Worm (Caenorhabditis elegans) whole organism, L2 larva: ENCODE measurements around the gene ZC132.11.
"Not testable (repeated sequence)": the region's sequence is repeated elsewhere in the genome, so short reads cannot be mapped to it uniquely, and the experiment has no call there.

Experiments used
- F13H6.1 ChIP-seq: sonication (generic microtip); optimal IDR thresholded peaks from 2 replicates; lab custom pipeline; 2016; ENCODE audit warnings: missing genetic modification characterization, missing compliant biosample characterization
- ZK546.5 ChIP-seq: sonication (generic microtip); optimal IDR thresholded peaks from 2 replicates; lab custom pipeline; 2017; ENCODE audit warnings: missing biosample characterization, missing genetic modification characterization
- alr-1 ChIP-seq: fragments of 150-350 bp; optimal IDR thresholded peaks from 2 replicates; lab custom pipeline; 2014; ENCODE audit warnings: missing biosample characterization, missing genetic modification characterization
- aly-2 ChIP-seq: fragments of 150-350 bp; optimal IDR thresholded peaks from 2 replicates; lab custom pipeline; 2014; ENCODE audit warnings: missing biosample characterization, missing genetic modification characterization
- ama-1 ChIP-seq: fragments of 150-350 bp; optimal IDR thresholded peaks from 2 replicates; lab custom pipeline; 2018; ENCODE audit warnings: inconsistent platforms
- blmp-1 ChIP-seq: sonication (generic microtip); optimal IDR thresholded peaks from 2 replicates; lab custom pipeline; 2017; ENCODE audit warnings: missing genetic modification characterization, mild to moderate bottlenecking, missing compliant biosample characterization, antibody characterized with exemption, moderate library complexity; ENCODE audit not compliant: insufficient read depth
- ceh-16 ChIP-seq: fragments of 150-350 bp; optimal IDR thresholded peaks from 2 replicates; lab custom pipeline; 2014; ENCODE audit warnings: missing biosample characterization, missing genetic modification characterization
- dmd-4 ChIP-seq: sonication (generic microtip); optimal IDR thresholded peaks from 2 replicates; lab custom pipeline; 2017; ENCODE audit warnings: missing biosample characterization, missing genetic modification characterization
- elt-1 ChIP-seq: fragments of 150-350 bp; optimal IDR thresholded peaks from 2 replicates; lab custom pipeline; 2014; ENCODE audit warnings: missing biosample characterization, missing genetic modification characterization
- elt-3 ChIP-seq: sonication (generic microtip); optimal IDR thresholded peaks from 2 replicates; lab custom pipeline; 2017; ENCODE audit warnings: missing biosample characterization, missing genetic modification characterization
- lin-11 ChIP-seq: fragments of 150-350 bp; sonication (generic microtip); optimal IDR thresholded peaks from 2 replicates; lab custom pipeline; 2014; ENCODE audit warnings: missing biosample characterization, missing genetic modification characterization, inconsistent platforms, mixed read lengths
- lin-39 ChIP-seq: fragments of 150-350 bp; optimal IDR thresholded peaks from 2 replicates; lab custom pipeline; 2014; ENCODE audit warnings: missing biosample characterization, missing genetic modification reagents, missing genetic modification characterization
- nhr-10 ChIP-seq: sonication (generic microtip); optimal IDR thresholded peaks from 2 replicates; lab custom pipeline; 2017; ENCODE audit warnings: missing biosample characterization, missing genetic modification characterization
- nhr-11 ChIP-seq: fragments of 150-350 bp; optimal IDR thresholded peaks from 2 replicates; lab custom pipeline; 2014; ENCODE audit warnings: missing biosample characterization, missing genetic modification characterization
- nhr-12 ChIP-seq: fragments of 150-350 bp; optimal IDR thresholded peaks from 2 replicates; lab custom pipeline; 2014; ENCODE audit warnings: missing biosample characterization, missing genetic modification characterization
- nhr-23 ChIP-seq: fragments of 150-350 bp; optimal IDR thresholded peaks from 2 replicates; lab custom pipeline; 2014; ENCODE audit warnings: missing biosample characterization, missing genetic modification reagents, missing genetic modification characterization
- nhr-237 ChIP-seq: fragments of 150-350 bp; optimal IDR thresholded peaks from 2 replicates; lab custom pipeline; 2014; ENCODE audit warnings: missing biosample characterization, missing genetic modification characterization
- nhr-25 ChIP-seq: fragments of 150-350 bp; sonication (generic microtip); optimal IDR thresholded peaks from 3 replicates; lab custom pipeline; 2014; ENCODE audit warnings: missing biosample characterization, missing genetic modification characterization
- peb-1 ChIP-seq: fragments of 150-350 bp; optimal IDR thresholded peaks from 2 replicates; lab custom pipeline; 2014; ENCODE audit warnings: missing biosample characterization, missing genetic modification characterization
- skn-1 ChIP-seq: sonication (generic microtip); optimal IDR thresholded peaks from 2 replicates; lab custom pipeline; 2017; ENCODE audit warnings: missing biosample characterization, missing genetic modification characterization
- sma-3 ChIP-seq: sonication (generic microtip); optimal IDR thresholded peaks from 2 replicates; lab custom pipeline; 2016; ENCODE audit warnings: missing genetic modification reagents, missing genetic modification characterization, missing compliant biosample characterization
- sma-9 ChIP-seq, 2 experiments: fragments of 150-350 bp in 1 of 2; sonication (generic microtip) in 1 of 2; optimal IDR thresholded peaks; 2 replicates each; lab custom pipeline; 2014 to 2016; ENCODE audit warnings: missing genetic modification characterization in 2 of 2, mild to moderate bottlenecking in 1 of 2, missing biosample characterization in 1 of 2, missing compliant biosample characterization in 1 of 2, missing genetic modification reagents in 1 of 2, moderate library complexity in 1 of 2
- unc-39 ChIP-seq: fragments of 150-350 bp; optimal IDR thresholded peaks from 2 replicates; lab custom pipeline; 2014; ENCODE audit warnings: missing biosample characterization, missing genetic modification characterization
- unc-55 ChIP-seq: fragments of 150-350 bp; sonication (generic microtip); optimal IDR thresholded peaks from 3 replicates; lab custom pipeline; 2014; ENCODE audit warnings: missing biosample characterization, missing genetic modification reagents, missing genetic modification characterization
- unc-62 ChIP-seq: fragments of 150-350 bp; optimal IDR thresholded peaks from 2 replicates; lab custom pipeline; 2014; ENCODE audit warnings: missing biosample characterization, missing genetic modification reagents, missing genetic modification characterization
- ztf-1 ChIP-seq: fragments of 200-800 bp; sonication (Bioruptor generic); conservative IDR thresholded peaks from 2 replicates; pipeline ENCODE4 v1.3.6; 2022; ENCODE audit warnings: missing genetic modification characterization, missing compliant biosample characterization
- ztf-4 ChIP-seq: fragments of 150-350 bp; optimal IDR thresholded peaks from 2 replicates; lab custom pipeline; 2014; ENCODE audit warnings: missing biosample characterization, missing genetic modification characterization

ZC132.11 gene

DNA sequence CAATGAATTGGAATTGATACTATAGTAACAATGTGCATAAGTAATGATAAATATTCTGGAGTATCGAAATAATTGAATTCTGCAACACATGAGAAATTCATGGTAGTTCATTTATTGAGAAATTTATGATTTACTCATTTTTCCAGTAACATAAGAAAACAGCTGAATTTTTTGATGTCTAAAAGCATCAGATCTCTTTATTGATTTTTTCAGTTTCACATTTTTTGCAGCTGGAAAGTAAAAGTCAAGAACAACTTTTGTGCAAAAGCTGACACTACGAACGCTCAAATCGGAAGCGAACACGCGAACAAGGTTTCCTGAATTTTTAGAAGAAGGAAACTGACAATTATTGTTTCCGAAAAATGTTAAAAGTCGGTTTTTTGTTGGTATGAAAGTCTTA is 8.4 kb downstream of the ZC132.11 start, which contains the start of gene srh-193:
Gene srh-193 (minus strand): TSS at position 101 of the 400 bp plus-strand sequence.
- not testable (repeated sequence) for TF ChIP-seq unc-62; sma-3 (GFP tag; lab: Kevin White, UChicago); elt-3

DNA sequence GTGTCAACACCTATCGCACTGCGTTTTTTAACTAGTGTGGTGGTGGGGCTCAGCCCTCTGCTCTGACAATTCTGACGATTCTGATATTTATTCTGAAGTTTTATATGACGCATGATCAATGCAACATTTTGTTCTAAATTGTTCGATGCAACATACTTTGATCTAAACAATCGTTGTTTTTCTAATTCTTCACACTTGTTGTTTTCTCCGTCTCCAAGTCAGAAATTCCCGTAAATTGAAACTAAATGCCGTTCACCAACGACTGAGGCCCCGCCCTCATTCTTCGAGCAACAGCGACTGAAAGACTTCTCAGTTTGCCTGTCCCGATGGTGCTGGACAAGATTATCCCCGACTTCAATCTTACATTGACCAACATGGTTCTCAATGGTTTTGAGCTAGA is 13.7 kb downstream of the ZC132.11 start, which contains the start of gene srt-19:
Gene srt-19 (plus strand): TSS at position 301 of the 400 bp plus-strand sequence.
- TF ChIP-seq aly-2 (tag; lab: Kevin White, UChicago); nhr-10; sma-9 (GFP tag; optimal IDR thresholded peaks at IDR 0.05; lab: Kevin White, UChicago); sma-9 (tag; optimal IDR thresholded peaks at IDR 0.05; lab: Kevin White, UChicago): not testable (repeated sequence)

DNA sequence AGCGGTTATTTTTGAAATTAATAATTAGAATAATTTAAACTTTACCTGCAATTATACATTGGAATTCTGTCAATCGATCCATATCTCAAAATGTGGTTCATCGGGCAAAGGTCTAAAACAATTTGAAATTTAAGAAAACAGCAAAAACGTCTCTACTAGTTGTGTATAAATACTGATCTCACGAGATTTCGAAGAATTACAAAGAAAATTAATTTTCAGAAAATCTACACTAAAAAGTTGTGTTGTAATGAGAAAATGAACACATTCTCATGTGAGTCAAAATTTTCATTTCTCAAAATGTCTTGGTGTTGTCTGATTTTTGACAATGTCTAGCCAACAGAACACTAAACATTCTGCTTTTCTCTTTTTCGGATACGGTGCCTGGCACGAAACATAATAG is 16.8 kb downstream of the ZC132.11 start, which contains the start of gene srt-37:
Gene srt-37 (minus strand): TSS at position 101 of the 400 bp plus-strand sequence.
- TF ChIP-seq blmp-1 (tag; lab: Kevin White, UChicago); nhr-12; nhr-25: not testable (repeated sequence)

DNA sequence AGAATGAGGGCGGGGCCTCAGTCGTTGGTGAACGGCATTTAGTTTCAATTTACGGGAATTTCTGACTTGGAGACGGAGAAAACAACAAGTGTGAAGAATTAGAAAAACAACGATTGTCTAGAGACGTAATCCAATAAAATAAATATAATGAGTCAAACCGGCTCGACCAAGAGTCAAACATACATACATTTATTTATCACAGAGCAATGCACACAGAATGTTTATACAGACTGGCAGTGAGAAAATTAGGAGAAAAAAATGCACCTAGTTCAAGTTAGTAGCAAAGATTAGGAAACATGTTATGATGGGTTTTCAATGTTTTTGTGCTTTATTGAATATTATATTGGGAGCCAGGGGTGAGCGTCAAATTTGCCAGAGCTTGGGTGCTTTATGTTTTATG is 19.7 kb downstream of the ZC132.11 start, which contains the start of gene srt-20:
Gene srt-20 (minus strand): TSS at position 101 of the 400 bp plus-strand sequence.
- not testable (repeated sequence) for TF ChIP-seq unc-62; ceh-16 (tag; lab: Kevin White, UChicago); ztf-4 (tag; lab: Kevin White, UChicago)

DNA sequence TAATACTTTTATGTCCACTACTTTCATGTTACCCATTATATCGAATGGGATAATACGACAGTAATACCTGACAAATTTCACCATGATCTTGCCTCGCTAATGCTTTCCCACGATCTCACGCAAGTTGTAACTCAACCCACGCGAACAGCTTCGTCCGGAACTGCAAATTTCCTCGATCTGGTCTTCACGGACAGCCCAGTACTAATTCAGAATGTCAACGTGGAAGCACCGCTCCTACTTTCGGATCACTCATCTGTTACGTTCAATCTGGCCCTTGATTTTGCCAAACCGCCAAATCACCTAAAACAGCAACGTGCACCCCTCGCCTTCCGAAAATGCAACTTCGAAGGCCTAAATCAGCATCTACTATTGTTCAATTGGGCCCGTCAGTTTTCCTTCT is 25.1 kb downstream of the ZC132.11 start:
- TF ChIP-seq F13H6.1 (tag; lab: Kevin White, UChicago): no peak
- no peak for TF ChIP-seq nhr-11
- no peak for TF ChIP-seq dmd-4 (tag; lab: Kevin White, UChicago)

- TF ChIP-seq aly-2 (tag; lab: Kevin White, UChicago); nhr-23 (tag; lab: Kevin White, UChicago); nhr-11: not testable (repeated sequence)
Observed at ce11 chrV:4271258-4271657, 27.2 kb downstream of the ZC132.11 start, which contains the start of gene srt-38. srt-38 (minus strand) TSS chrV:4271358.

ce11 chrV:4268213-4268612 is 30.3 kb downstream of the ZC132.11 start, which contains the start of gene srt-36:
srt-36 (minus strand) TSS chrV:4268313.
- not testable (repeated sequence) for TF ChIP-seq unc-62; aly-2 (tag; lab: Kevin White, UChicago); nhr-11

DNA sequence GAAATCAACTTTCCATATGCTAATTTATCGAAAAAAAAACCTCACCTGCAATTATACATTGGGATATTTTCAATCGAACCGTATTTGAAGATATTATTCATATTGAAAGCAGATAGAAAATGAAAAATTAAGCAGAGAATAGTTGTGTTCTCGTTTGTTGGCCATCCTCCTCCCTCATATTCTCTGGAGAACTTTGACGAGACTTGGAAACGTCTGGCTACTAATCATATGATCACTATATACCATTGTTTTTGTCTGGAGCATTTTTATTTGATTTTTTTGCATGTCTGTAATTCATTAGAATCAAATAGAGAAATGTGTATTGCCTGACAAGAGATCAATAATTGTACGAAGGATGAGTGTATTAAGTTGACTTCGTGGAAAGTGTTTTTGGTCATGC is 34.0 kb downstream of the ZC132.11 start, which contains the start of gene srt-35:
Gene srt-35 (minus strand): TSS at position 101 of the 400 bp plus-strand sequence.
- TF ChIP-seq unc-39 (tag; lab: Kevin White, UChicago) (no peak), nhr-23 (tag; lab: Kevin White, UChicago) (no peak), alr-1 (no peak), ama-1 (lab: Kevin White, UChicago) (no peak), peb-1 (tag; lab: Kevin White, UChicago) (no peak), skn-1 (tag; lab: Kevin White, UChicago) (no peak), nhr-25 (no peak), ceh-16 (tag; lab: Kevin White, UChicago) (no peak), nhr-237 (tag; lab: Kevin White, UChicago) (no peak), sma-3 (GFP tag; lab: Kevin White, UChicago) (no peak), unc-62 (no peak), elt-1 (tag; lab: Kevin White, UChicago) (no peak), ztf-1 (GFP tag; lab: Robert Waterston, UW) (no peak), ztf-4 (tag; lab: Kevin White, UChicago) (no peak), lin-11 (tag; lab: Kevin White, UChicago) (no peak), lin-39 (tag; lab: Kevin White, UChicago) (no peak), ZK546.5 (tag; lab: Kevin White, UChicago) (no peak), blmp-1 (tag; lab: Kevin White, UChicago) (no peak), unc-55 (no peak)
- TF ChIP-seq, all 48 proteins: peak for 0
